Worm (Caenorhabditis elegans) whole organism, mixed stage, embryonic: ENCODE data around the gene cnd-1.

ENCODE experiments used
- bed-3 ChIP-seq: fragments of 200-800 bp; sonication (Bioruptor generic); optimal IDR thresholded peaks from 3 replicates; lab custom pipeline; 2018; ENCODE audit warnings: mild to moderate bottlenecking, missing genetic modification characterization, moderate library complexity, missing compliant biosample characterization
- blmp-1 ChIP-seq: fragments of 150-350 bp; optimal IDR thresholded peaks from 2 replicates; lab custom pipeline; 2014; ENCODE audit warnings: missing biosample characterization, missing genetic modification characterization
- ceh-43 ChIP-seq: fragments of 200-800 bp; sonication (Bioruptor generic); optimal IDR thresholded peaks from 2 replicates; lab custom pipeline; 2018; ENCODE audit warnings: mild to moderate bottlenecking, missing genetic modification characterization, moderate library complexity, missing compliant biosample characterization
- ces-1 ChIP-seq: fragments of 150-350 bp; optimal IDR thresholded peaks from 2 replicates; lab custom pipeline; 2014; ENCODE audit warnings: missing biosample characterization, missing genetic modification reagents, missing genetic modification characterization
- cnd-1 ChIP-seq: fragments of 200-800 bp; sonication (Bioruptor generic); optimal IDR thresholded peaks from 2 replicates; lab custom pipeline; 2018; ENCODE audit warnings: mild to moderate bottlenecking, missing genetic modification characterization, missing compliant biosample characterization
- drap-1 ChIP-seq: fragments of 200-800 bp; sonication (Bioruptor generic); optimal IDR thresholded peaks from 3 replicates; lab custom pipeline; 2018; ENCODE audit warnings: mild to moderate bottlenecking, missing genetic modification characterization, missing compliant biosample characterization
- elt-1 ChIP-seq: sonication (generic microtip); optimal IDR thresholded peaks from 2 replicates; lab custom pipeline; 2017; ENCODE audit warnings: missing genetic modification characterization, mild to moderate bottlenecking, missing compliant biosample characterization, antibody characterized with exemption, moderate library complexity, borderline replicate concordance; ENCODE audit not compliant: insufficient read depth
- elt-3 ChIP-seq: fragments of 150-350 bp; optimal IDR thresholded peaks from 2 replicates; lab custom pipeline; 2014; ENCODE audit warnings: missing biosample characterization, missing genetic modification characterization
- flh-1 ChIP-seq: fragments of 200-800 bp; sonication (Bioruptor generic); optimal IDR thresholded peaks from 2 replicates; lab custom pipeline; 2018; ENCODE audit warnings: mild to moderate bottlenecking, missing genetic modification characterization, moderate library complexity, missing compliant biosample characterization
- ham-2 ChIP-seq: fragments of 200-800 bp; sonication (Bioruptor generic); optimal IDR thresholded peaks from 2 replicates; lab custom pipeline; 2018; ENCODE audit warnings: mild to moderate bottlenecking, missing genetic modification characterization, missing compliant biosample characterization
- hlh-1 ChIP-seq: fragments of 150-350 bp; optimal IDR thresholded peaks from 2 replicates; lab custom pipeline; 2014; ENCODE audit warnings: missing biosample characterization, missing genetic modification reagents, missing genetic modification characterization
- lin-13 ChIP-seq: fragments of 150-350 bp; optimal IDR thresholded peaks from 2 replicates; lab custom pipeline; 2014; ENCODE audit warnings: missing biosample characterization, missing genetic modification characterization
- lin-32 ChIP-seq: fragments of 200-800 bp; sonication (Bioruptor generic); optimal IDR thresholded peaks from 2 replicates; lab custom pipeline; 2018; ENCODE audit warnings: mild to moderate bottlenecking, missing genetic modification characterization, missing compliant biosample characterization
- lsy-2 ChIP-seq: fragments of 150-350 bp; optimal IDR thresholded peaks from 2 replicates; lab custom pipeline; 2014; ENCODE audit warnings: missing biosample characterization, missing genetic modification characterization
- mab-5 ChIP-seq: fragments of 150-350 bp; optimal IDR thresholded peaks from 2 replicates; lab custom pipeline; 2014; ENCODE audit warnings: missing biosample characterization, missing genetic modification characterization
- mep-1 ChIP-seq: fragments of 150-350 bp; optimal IDR thresholded peaks from 2 replicates; lab custom pipeline; 2017; ENCODE audit warnings: missing biosample characterization, missing genetic modification reagents, missing genetic modification characterization, inconsistent platforms
- mls-2 ChIP-seq: sonication (generic microtip); optimal IDR thresholded peaks from 2 replicates; lab custom pipeline; 2016; ENCODE audit warnings: mild to moderate bottlenecking, missing genetic modification characterization, moderate library complexity, missing compliant biosample characterization
- nhr-12 ChIP-seq: fragments of 150-350 bp; optimal IDR thresholded peaks from 2 replicates; lab custom pipeline; 2014; ENCODE audit warnings: missing biosample characterization, missing genetic modification characterization
- nhr-2 ChIP-seq: fragments of 150-350 bp; optimal IDR thresholded peaks from 2 replicates; lab custom pipeline; 2014; ENCODE audit warnings: missing biosample characterization, missing genetic modification characterization
- nhr-237 ChIP-seq: fragments of 150-350 bp; optimal IDR thresholded peaks from 2 replicates; lab custom pipeline; 2014; ENCODE audit warnings: missing biosample characterization, missing genetic modification characterization
- pha-4 ChIP-seq: fragments of 150-350 bp; optimal IDR thresholded peaks from 2 replicates; lab custom pipeline; 2018; ENCODE audit warnings: missing biosample characterization, missing genetic modification reagents, missing genetic modification characterization
- sem-2 ChIP-seq: fragments of 200-800 bp; sonication (Bioruptor generic); optimal IDR thresholded peaks from 2 replicates; lab custom pipeline; 2018; ENCODE audit warnings: mild to moderate bottlenecking, missing genetic modification characterization, missing compliant biosample characterization
- snpc-4 ChIP-seq: fragments of 150-350 bp; optimal IDR thresholded peaks from 2 replicates; lab custom pipeline; 2014; ENCODE audit warnings: missing biosample characterization, missing genetic modification characterization
- tbx-8 ChIP-seq: fragments of 200-800 bp; sonication (Bioruptor generic); optimal IDR thresholded peaks from 2 replicates; lab custom pipeline; 2018; ENCODE audit warnings: mild to moderate bottlenecking, missing genetic modification characterization, moderate library complexity, missing compliant biosample characterization
- unc-120 ChIP-seq: sonication (generic microtip); optimal IDR thresholded peaks from 2 replicates; lab custom pipeline; 2017; ENCODE audit warnings: missing genetic modification characterization, missing compliant biosample characterization; ENCODE audit not compliant: poor library complexity, severe bottlenecking
- unc-39 ChIP-seq: fragments of 150-350 bp; optimal IDR thresholded peaks from 2 replicates; lab custom pipeline; 2014; ENCODE audit warnings: missing biosample characterization, missing genetic modification characterization
- zip-8 ChIP-seq: fragments of 150-350 bp; optimal IDR thresholded peaks from 2 replicates; lab custom pipeline; 2014; ENCODE audit warnings: missing biosample characterization, missing genetic modification characterization
- ztf-11 ChIP-seq: fragments of 150-350 bp; optimal IDR thresholded peaks from 2 replicates; lab custom pipeline; 2014; ENCODE audit warnings: missing biosample characterization, missing genetic modification characterization

Gene cnd-1

DNA sequence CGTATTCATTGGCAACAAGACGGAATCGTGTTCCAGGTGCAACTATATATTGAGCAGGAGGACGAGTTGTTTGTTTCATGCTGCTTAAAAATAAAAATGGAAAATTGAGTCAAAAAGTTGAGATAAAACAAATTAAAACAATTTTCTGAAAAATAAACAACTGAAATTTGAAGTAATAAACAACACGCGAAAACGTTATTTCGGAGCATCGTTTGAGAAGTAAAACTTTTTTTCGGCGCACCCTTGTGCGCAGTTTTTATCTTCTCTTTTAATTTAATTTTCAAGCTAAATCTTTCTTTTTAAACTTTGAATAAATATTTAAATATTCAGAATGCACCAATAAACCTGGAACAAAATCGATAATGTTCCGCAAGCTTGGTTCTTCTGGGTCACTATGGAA, 9.7 kb upstream of the cnd-1 start, which contains the start of the genes sumv-1 and gop-1:
TSS of gene sumv-1 (minus strand) at position 80 of the 400 bp plus-strand sequence.
TSS of gene gop-1 (plus strand) at position 331 of the 400 bp plus-strand sequence.
- TF ChIP-seq lin-13 (tag; lab: Kevin White, UChicago) (no peak), nhr-237 (no peak), lsy-2 (tag; lab: Kevin White, UChicago) (no peak), nhr-2 (tag; lab: Kevin White, UChicago) (no peak), ces-1 (GFP tag; lab: Kevin White, UChicago) (peak; percentile 36)

DNA sequence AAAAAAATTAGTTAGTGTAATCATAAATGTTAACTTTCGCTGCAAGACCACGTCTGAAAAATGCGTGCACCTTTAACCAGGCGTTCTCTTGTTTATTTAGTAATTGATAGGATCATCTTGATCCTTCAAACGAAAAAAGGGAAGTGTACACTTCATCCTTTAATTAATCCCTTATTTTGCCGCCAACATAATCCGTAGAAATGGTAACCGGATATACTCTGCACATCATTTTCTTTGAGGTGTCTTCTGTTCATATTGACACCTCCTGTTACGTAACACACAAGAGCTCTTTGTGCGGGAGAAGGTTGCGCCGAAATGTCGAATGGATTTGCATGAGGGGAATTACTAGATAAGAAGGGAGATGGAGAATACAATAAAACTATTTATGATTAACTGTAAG, 4.3 kb upstream of the cnd-1 start:
- TF ChIP-seq lin-13 (tag; lab: Kevin White, UChicago) (no peak), nhr-2 (tag; lab: Kevin White, UChicago) (peak; percentile 81), hlh-1 (tag; lab: Kevin White, UChicago) (no peak), zip-8 (peak; percentile 14), tbx-8 (GFP tag; lab: Kevin White, UChicago) (no peak), lin-32 (GFP tag; lab: Kevin White, UChicago) (no peak)

DNA sequence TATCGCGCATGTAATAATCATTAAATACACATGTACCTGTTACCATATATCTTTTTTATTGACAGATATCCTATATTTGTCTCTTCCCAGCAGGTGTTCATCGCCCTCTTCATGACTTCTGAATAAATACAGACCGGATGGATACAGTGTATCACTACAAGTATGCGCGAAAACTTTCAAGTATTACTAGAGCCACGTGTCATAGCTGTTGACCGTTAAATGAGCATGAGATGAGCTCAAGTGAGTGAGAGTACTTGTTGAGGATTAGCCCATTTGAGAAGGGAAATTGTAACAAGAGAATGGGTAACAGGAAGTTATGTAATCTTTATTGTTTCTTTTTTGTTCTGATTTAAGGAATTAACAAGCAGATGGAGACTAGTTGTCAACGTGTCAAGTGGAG, 628 bp upstream of the cnd-1 start:
- TF ChIP-seq nhr-2 (tag; lab: Kevin White, UChicago), result peak; percentile 92
- TF ChIP-seq lsy-2 (tag; lab: Kevin White, UChicago), result no peak

DNA sequence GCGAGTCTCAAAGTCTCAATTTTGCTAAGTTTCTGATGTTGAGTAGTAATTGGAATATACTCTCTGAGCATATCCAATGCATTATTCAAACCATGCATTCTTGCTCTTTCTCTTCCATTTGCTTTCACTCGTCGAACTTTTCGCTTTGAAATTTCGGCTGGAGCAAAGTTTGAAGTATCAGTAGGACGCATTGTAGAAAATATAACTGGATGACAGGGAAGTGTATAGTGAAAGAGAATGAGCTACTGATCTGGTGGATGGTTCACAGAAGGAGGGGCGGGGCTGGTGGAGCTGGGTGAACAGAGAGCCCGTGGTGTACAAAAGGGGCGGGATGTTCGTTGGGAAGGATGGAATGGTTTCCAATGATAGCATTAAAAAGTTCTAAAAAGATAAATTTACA, 2.6 kb downstream of the cnd-1 start:
- no peak for TF ChIP-seq mep-1
- TF ChIP-seq snpc-4 (tag; lab: Kevin White, UChicago), result no peak
- TF ChIP-seq tbx-8 (GFP tag; lab: Kevin White, UChicago), result no peak
- TF ChIP-seq mls-2 (tag; lab: Kevin White, UChicago), result no peak
- no peak for TF ChIP-seq lsy-2 (tag; lab: Kevin White, UChicago)
- no peak for TF ChIP-seq unc-39 (tag; lab: Kevin White, UChicago)
- no peak for TF ChIP-seq bed-3 (GFP tag; lab: Kevin White, UChicago)
- no peak for TF ChIP-seq ham-2 (GFP tag; lab: Kevin White, UChicago)
- no peak for TF ChIP-seq elt-3 (tag; lab: Kevin White, UChicago)
- no peak for TF ChIP-seq hlh-1 (tag; lab: Kevin White, UChicago)
- no peak for TF ChIP-seq ztf-11
- TF ChIP-seq flh-1 (GFP tag; lab: Kevin White, UChicago), result no peak
- no peak for TF ChIP-seq nhr-2 (tag; lab: Kevin White, UChicago)
- TF ChIP-seq nhr-12 (tag; lab: Kevin White, UChicago), result no peak

DNA sequence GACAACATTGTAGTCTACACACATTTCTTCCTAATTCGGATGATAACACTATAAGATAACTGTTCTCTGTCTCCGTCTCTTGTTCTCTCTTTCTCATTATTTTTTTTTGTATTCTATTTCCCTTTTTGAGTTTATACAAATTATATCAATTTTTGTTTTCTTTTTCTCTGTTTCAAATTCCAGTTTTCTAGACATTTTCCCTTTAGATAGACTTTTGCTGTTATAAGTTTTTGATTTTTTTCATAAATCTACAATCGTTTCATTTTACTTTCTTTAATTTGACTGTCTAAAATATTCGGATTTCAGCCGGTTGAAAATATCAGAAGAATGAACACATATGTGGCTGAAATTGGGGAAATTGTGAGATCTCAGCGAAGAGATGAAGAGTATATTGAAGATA, 8.3 kb downstream of the cnd-1 start, which contains the start of gene prx-10:
TSS of gene prx-10 (plus strand) at position 301 of the 400 bp plus-strand sequence.
- no peak for TF ChIP-seq unc-120
- TF ChIP-seq drap-1, result no peak
- TF ChIP-seq ces-1 (GFP tag; lab: Kevin White, UChicago), result no peak
- TF ChIP-seq nhr-237, result no peak
- no peak for TF ChIP-seq lin-13 (tag; lab: Kevin White, UChicago)
- no peak for TF ChIP-seq hlh-1 (tag; lab: Kevin White, UChicago)
- no peak for TF ChIP-seq elt-3 (tag; lab: Kevin White, UChicago)
- TF ChIP-seq blmp-1, result no peak
- TF ChIP-seq ceh-43, result no peak

DNA sequence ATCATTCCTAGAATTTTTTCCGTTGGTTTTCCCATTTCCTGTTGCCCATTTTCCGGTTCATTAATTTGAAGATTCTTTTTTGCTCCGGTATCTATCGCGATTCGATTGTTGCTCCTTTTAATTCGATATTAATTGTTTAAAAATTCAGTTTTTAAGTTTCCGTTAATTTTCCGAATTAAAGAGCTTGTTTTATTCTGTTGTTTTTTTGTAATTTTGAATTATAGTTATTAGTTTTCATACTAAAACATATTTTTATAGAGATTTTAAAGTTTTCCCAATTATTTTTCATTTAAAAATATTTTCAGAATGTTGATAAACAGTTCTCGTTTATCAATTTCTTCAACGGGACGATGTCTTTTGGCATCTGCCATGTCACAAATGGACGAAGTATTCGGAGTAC, 10.1 kb downstream of the cnd-1 start, which contains the start of gene mrps-26:
TSS of gene mrps-26 (plus strand) at position 301 of the 400 bp plus-strand sequence.
- TF ChIP-seq lsy-2 (tag; lab: Kevin White, UChicago), result no peak
- no peak for TF ChIP-seq lin-13 (tag; lab: Kevin White, UChicago)
- no peak for TF ChIP-seq pha-4 (tag; lab: Kevin White, UChicago)
- no peak for TF ChIP-seq nhr-2 (tag; lab: Kevin White, UChicago)
- TF ChIP-seq unc-39 (tag; lab: Kevin White, UChicago), result no peak
- TF ChIP-seq cnd-1, result no peak
- no peak for TF ChIP-seq mep-1

DNA sequence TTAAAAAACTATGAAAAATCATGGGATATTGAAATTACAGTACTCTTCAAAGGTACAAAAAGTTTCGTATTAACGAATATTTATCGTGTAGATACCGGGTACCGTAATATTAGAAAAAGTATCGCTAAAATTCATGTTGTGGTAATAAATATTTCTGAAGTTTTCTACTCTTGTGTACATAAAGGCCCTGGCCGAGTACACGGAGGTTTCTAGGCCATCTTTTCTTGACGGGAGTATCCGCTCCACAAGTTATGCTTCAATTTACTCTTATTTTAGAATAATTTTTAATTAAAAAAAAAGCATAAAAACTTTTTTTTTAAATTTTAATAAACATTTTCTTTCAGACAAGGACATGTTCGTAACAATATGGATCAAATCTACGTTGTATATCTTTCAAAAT, 11.3 kb downstream of the cnd-1 start:
- TF ChIP-seq nhr-12 (tag; lab: Kevin White, UChicago) (no peak), pha-4 (tag; lab: Kevin White, UChicago) (peak; percentile 35)

DNA sequence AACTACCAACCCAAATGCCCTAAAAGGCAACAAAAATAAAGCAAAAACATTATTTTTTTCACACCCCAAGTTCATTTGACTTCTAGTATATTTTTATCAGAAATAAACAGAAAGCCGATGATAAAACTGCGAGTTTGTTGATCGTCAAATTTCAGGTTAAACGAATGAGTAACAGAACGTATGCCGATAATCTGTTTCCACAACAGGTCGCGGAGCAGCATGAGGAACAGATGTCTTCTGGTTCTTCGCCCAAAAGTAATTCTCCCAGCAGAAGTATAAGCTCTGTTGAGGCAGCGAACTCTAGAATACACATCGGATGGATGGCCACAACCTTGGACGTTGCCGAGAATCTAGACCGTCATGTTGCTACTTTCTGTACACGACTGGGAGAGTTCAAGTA, 14.0 kb downstream of the cnd-1 start, which contains the start of gene prmt-5:
TSS of gene prmt-5 (plus strand) at position 141 of the 400 bp plus-strand sequence.
- TF ChIP-seq mep-1, result no peak
- TF ChIP-seq ceh-43, result no peak
- no peak for TF ChIP-seq tbx-8 (GFP tag; lab: Kevin White, UChicago)
- no peak for TF ChIP-seq lsy-2 (tag; lab: Kevin White, UChicago)
- no peak for TF ChIP-seq zip-8
- TF ChIP-seq sem-2, result no peak
- no peak for TF ChIP-seq unc-120
- TF ChIP-seq mls-2 (tag; lab: Kevin White, UChicago), result no peak
- no peak for TF ChIP-seq lin-13 (tag; lab: Kevin White, UChicago)
- TF ChIP-seq unc-39 (tag; lab: Kevin White, UChicago), result no peak
- TF ChIP-seq cnd-1, result no peak
- TF ChIP-seq mab-5 (tag; lab: Kevin White, UChicago), result no peak
- no peak for TF ChIP-seq elt-1 (tag; lab: Kevin White, UChicago)
- no peak for TF ChIP-seq ztf-11
- TF ChIP-seq drap-1, result no peak
